Fruit fly (Drosophila melanogaster): ENCODE data around the gene CG12289.

DNA sequence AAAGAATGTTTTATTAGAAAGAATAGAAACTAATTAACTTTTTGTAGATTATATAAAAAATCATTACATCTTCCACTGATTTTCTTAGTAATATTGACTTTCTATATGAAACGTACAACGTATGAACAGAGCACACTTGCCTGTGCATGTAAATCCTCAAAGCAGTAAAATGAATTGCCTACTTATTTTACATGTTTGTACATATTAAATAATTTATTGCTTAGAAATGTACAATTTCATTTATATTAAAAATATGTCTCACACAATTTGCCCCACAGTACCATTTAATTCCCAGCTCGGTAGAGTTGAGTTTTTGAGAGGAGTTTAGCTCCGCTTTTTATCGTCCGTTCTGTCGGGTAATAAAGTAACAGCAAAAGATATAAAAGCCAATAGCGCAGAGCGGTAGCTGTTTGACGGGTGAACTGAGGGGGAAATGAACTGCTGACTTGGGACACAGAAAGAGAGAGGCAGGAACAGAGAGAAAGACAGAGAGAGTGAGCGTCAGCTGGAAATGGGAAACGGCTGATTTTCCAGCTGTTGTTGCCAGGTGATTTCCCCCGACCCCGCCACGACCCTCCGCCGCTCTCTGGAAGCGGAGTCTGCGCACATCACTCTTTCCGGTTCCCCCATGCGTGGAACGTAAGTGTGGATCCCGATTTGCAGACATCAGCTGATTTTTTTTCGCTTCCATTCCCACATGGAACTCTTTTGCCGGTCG is 35.0 kb upstream of the CG12289 start:
- TF ChIP-seq Hr96 (GFP tag; optimal IDR thresholded peaks at IDR 0.05): no peak
- TF ChIP-seq CG7045 (GFP tag; optimal IDR thresholded peaks at IDR 0.05): no peak
- TF ChIP-seq CG14711 (tag; optimal IDR thresholded peaks at IDR 0.05): no peak
- peak; percentile 26 for TF ChIP-seq ovo (GFP tag; optimal IDR thresholded peaks at IDR 0.05)
- no peak for TF ChIP-seq CG1620 (GFP tag; optimal IDR thresholded peaks at IDR 0.05)
- TF ChIP-seq pad (GFP tag; optimal IDR thresholded peaks at IDR 0.05): peak; percentile 84
- no peak for TF ChIP-seq Clk (GFP tag; optimal IDR thresholded peaks at IDR 0.05)
- TF ChIP-seq CG12768 (GFP tag; optimal IDR thresholded peaks at IDR 0.05): no peak

Data from whole organism, adult.